Worm (Caenorhabditis elegans) whole organism, L1 larva: ENCODE results near the gene C05C12.6.
"Not testable (repeated sequence)": the region's sequence is repeated elsewhere in the genome, so short reads cannot be mapped to it uniquely, and the experiment has no call there.

Experiments
- C04F5.9 ChIP-seq: sonication (generic microtip); optimal IDR thresholded peaks from 2 replicates; lab custom pipeline; 2016; ENCODE audit warnings: missing genetic modification characterization, missing compliant biosample characterization
- F16B12.6 ChIP-seq: fragments of 150-350 bp; optimal IDR thresholded peaks from 2 replicates; lab custom pipeline; 2014; ENCODE audit warnings: missing biosample characterization, missing genetic modification characterization
- aly-2 ChIP-seq: fragments of 150-350 bp; optimal IDR thresholded peaks from 2 replicates; lab custom pipeline; 2014; ENCODE audit warnings: missing biosample characterization, missing genetic modification characterization
- ceh-63 ChIP-seq: fragments of 200-800 bp; sonication (Bioruptor generic); optimal IDR thresholded peaks from 2 replicates; lab custom pipeline; 2018; ENCODE audit warnings: mild to moderate bottlenecking, missing genetic modification characterization, missing compliant biosample characterization
- ceh-90 ChIP-seq: sonication (generic microtip); optimal IDR thresholded peaks from 2 replicates; lab custom pipeline; 2016; ENCODE audit warnings: missing genetic modification characterization, missing compliant biosample characterization
- dpl-1 ChIP-seq, 3 experiments: fragments of 150-350 bp in 2 of 3; sonication (generic microtip) in 1 of 3; optimal IDR thresholded peaks; 2 replicates each; lab custom pipeline; 2014 to 2017; ENCODE audit warnings: missing biosample characterization in 3 of 3, missing genetic modification characterization in 3 of 3, missing genetic modification reagents in 3 of 3
- dsc-1 ChIP-seq: sonication (generic microtip); optimal IDR thresholded peaks from 2 replicates; lab custom pipeline; 2016; ENCODE audit warnings: mild to moderate bottlenecking, missing genetic modification characterization, missing compliant biosample characterization
- efl-1 ChIP-seq, 4 experiments: fragments of 150-350 bp; optimal IDR thresholded peaks in 3 of 4; peaks in 1 of 4; 1 replicate in 1 of 4; 2 replicates in 3 of 4; lab custom pipeline; 2014; ENCODE audit warnings: missing biosample characterization in 2 of 4, missing genetic modification characterization in 2 of 4, missing genetic modification reagents in 2 of 4
- efl-3 ChIP-seq: fragments of 200-800 bp; sonication (Bioruptor generic); optimal IDR thresholded peaks from 2 replicates; lab custom pipeline; 2018; ENCODE audit warnings: mild to moderate bottlenecking, missing genetic modification characterization, missing compliant biosample characterization
- fkh-4 ChIP-seq: sonication (generic microtip); optimal IDR thresholded peaks from 2 replicates; lab custom pipeline; 2016; ENCODE audit warnings: missing compliant biosample characterization, missing genetic modification characterization, borderline replicate concordance
- fkh-8 ChIP-seq: sonication (generic microtip); optimal IDR thresholded peaks from 2 replicates; lab custom pipeline; 2016; ENCODE audit warnings: mild to moderate bottlenecking, missing genetic modification characterization, missing compliant biosample characterization
- hlh-4 ChIP-seq: sonication (generic microtip); optimal IDR thresholded peaks from 2 replicates; lab custom pipeline; 2016; ENCODE audit warnings: mild to moderate bottlenecking, missing genetic modification characterization, missing compliant biosample characterization
- irx-1 ChIP-seq: sonication (generic microtip); optimal IDR thresholded peaks from 2 replicates; lab custom pipeline; 2016; ENCODE audit warnings: missing genetic modification characterization, missing compliant biosample characterization
- lsy-2 ChIP-seq, 2 experiments: fragments of 150-350 bp; optimal IDR thresholded peaks; 2 replicates each; lab custom pipeline; 2014; ENCODE audit warnings: missing biosample characterization in 2 of 2, missing genetic modification characterization in 2 of 2
- mdl-1 ChIP-seq, 2 experiments: fragments of 150-350 bp; optimal IDR thresholded peaks; 2 replicates each; lab custom pipeline; 2014 to 2017; ENCODE audit warnings: missing biosample characterization in 2 of 2, missing genetic modification characterization in 2 of 2, inconsistent platforms in 1 of 2
- mef-2 ChIP-seq: fragments of 150-350 bp; optimal IDR thresholded peaks from 2 replicates; lab custom pipeline; 2014; ENCODE audit warnings: missing biosample characterization, missing genetic modification characterization
- mep-1 ChIP-seq: fragments of 150-350 bp; optimal IDR thresholded peaks from 2 replicates; lab custom pipeline; 2014; ENCODE audit warnings: missing biosample characterization, missing genetic modification characterization
- nhr-12 ChIP-seq: sonication (generic microtip); optimal IDR thresholded peaks from 2 replicates; lab custom pipeline; 2017; ENCODE audit warnings: missing biosample characterization, missing genetic modification characterization
- nhr-19 ChIP-seq: fragments of 200-800 bp; sonication (Bioruptor generic); conservative IDR thresholded peaks from 2 replicates; pipeline ENCODE4 v1.3.6; 2022; ENCODE audit warnings: missing genetic modification characterization, missing compliant biosample characterization
- nhr-20 ChIP-seq: sonication (generic microtip); optimal IDR thresholded peaks from 2 replicates; lab custom pipeline; 2016; ENCODE audit warnings: mild to moderate bottlenecking, missing genetic modification characterization, missing compliant biosample characterization
- nhr-47 ChIP-seq: sonication (generic microtip); optimal IDR thresholded peaks from 2 replicates; lab custom pipeline; 2016; ENCODE audit warnings: mild to moderate bottlenecking, missing genetic modification characterization, moderate library complexity, missing compliant biosample characterization
- nhr-71 ChIP-seq: sonication (generic microtip); optimal IDR thresholded peaks from 2 replicates; lab custom pipeline; 2016; ENCODE audit warnings: mild to moderate bottlenecking, missing genetic modification characterization, moderate library complexity, missing compliant biosample characterization
- nhr-77 ChIP-seq: fragments of 150-350 bp; optimal IDR thresholded peaks from 2 replicates; lab custom pipeline; 2014; ENCODE audit warnings: missing biosample characterization, missing genetic modification characterization
- pqm-1 ChIP-seq: sonication (generic microtip); optimal IDR thresholded peaks from 3 replicates; lab custom pipeline; 2017; ENCODE audit warnings: missing biosample characterization, missing genetic modification characterization
- skn-1 ChIP-seq: fragments of 150-350 bp; optimal IDR thresholded peaks from 2 replicates; lab custom pipeline; 2014; ENCODE audit warnings: missing biosample characterization, missing genetic modification characterization
- sox-4 ChIP-seq: sonication (generic microtip); optimal IDR thresholded peaks from 2 replicates; lab custom pipeline; 2016; ENCODE audit warnings: missing genetic modification characterization, missing compliant biosample characterization
- sptf-1 ChIP-seq: fragments of 150-350 bp; optimal IDR thresholded peaks from 2 replicates; lab custom pipeline; 2014; ENCODE audit warnings: missing biosample characterization, missing genetic modification characterization
- tbx-2 ChIP-seq: sonication (generic microtip); optimal IDR thresholded peaks from 2 replicates; lab custom pipeline; 2016; ENCODE audit warnings: missing genetic modification characterization, missing compliant biosample characterization
- unc-62 ChIP-seq: fragments of 150-350 bp; optimal IDR thresholded peaks from 2 replicates; lab custom pipeline; 2014; ENCODE audit warnings: missing biosample characterization, missing genetic modification reagents, missing genetic modification characterization
- unc-86 ChIP-seq: sonication (generic microtip); optimal IDR thresholded peaks from 2 replicates; lab custom pipeline; 2016; ENCODE audit warnings: missing genetic modification characterization, missing compliant biosample characterization
- unc-98 ChIP-seq: fragments of 200-800 bp; sonication (Bioruptor generic); IDR thresholded peaks from 2 replicates; pipeline ENCODE4 v1.3.6; 2022; ENCODE audit warnings: missing genetic modification characterization, missing compliant biosample characterization

C05C12.6 gene

DNA sequence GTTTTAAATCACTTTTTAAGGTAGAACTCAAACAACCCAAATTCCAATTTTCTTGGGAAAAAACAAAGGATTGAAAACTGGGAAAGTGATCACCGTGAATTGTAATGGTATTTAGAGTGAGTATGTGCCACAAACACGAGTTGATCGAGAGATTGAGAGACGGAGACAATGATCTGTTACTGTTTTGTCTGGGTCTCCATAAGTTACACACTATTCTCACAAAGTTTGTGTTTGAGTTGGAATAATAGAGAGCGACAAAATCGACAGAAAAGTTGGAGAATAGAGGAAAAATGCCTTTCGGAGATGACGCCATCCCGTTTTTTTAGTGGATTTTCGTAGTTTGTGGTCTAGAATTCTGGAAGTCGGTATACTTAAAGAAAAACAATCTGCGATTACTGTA is 30.0 kb upstream of the C05C12.6 start, which contains the start of gene nhr-7:
Gene nhr-7, minus strand, starts transcription at position 101 of the 400 bp plus-strand sequence.
- TF ChIP-seq nhr-77 (tag; lab: Kevin White, UChicago) (peak; percentile 28), lsy-2 (tag; optimal IDR thresholded peaks at IDR 0.05; lab: Kevin White, UChicago) (no peak), nhr-19 (GFP tag; lab: Robert Waterston, UW) (no peak), unc-62 (GFP tag; lab: Kevin White, UChicago) (no peak), sptf-1 (no peak), mef-2 (tag; lab: Kevin White, UChicago) (no peak)

DNA sequence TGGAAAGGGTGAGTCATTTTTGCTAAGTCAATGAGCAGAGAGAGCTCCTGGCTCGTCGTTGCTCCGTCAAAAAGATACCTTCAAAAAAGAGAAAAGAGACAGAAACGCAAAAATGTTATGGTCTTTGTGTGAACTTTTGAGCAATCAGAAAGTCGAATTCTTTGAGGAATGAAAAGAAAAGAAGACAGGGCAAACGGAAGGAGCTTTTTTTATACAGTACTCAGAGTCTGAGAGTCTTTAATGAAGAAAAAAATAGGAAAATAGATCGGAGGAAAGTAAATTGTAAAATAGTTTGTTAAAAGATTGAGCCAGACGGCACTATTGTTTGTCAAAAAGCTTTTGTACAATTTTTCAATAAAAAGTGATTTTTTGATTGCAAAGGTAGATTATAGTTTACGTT is 28.2 kb upstream of the C05C12.6 start:
- TF ChIP-seq lsy-2 (tag; optimal IDR thresholded peaks at IDR 0.05; lab: Kevin White, UChicago) (peak in 1 of 2 experiments; percentile 21), efl-1 (optimal IDR thresholded peaks at IDR 0.05; lab: Kevin White, UChicago) (no peak), efl-1 (GFP tag; optimal IDR thresholded peaks at IDR 0.05 in 1 of 2; lab: Kevin White, UChicago) (peak in 1 of 2 experiments; percentile 62), tbx-2 (tag; lab: Kevin White, UChicago) (peak; percentile 30), nhr-77 (tag; lab: Kevin White, UChicago) (peak; percentile 66), nhr-71 (peak; percentile 2), ceh-90 (tag; lab: Kevin White, UChicago) (no peak), hlh-4 (tag; lab: Kevin White, UChicago) (no peak), nhr-20 (tag; lab: Kevin White, UChicago) (peak; percentile 12)

DNA sequence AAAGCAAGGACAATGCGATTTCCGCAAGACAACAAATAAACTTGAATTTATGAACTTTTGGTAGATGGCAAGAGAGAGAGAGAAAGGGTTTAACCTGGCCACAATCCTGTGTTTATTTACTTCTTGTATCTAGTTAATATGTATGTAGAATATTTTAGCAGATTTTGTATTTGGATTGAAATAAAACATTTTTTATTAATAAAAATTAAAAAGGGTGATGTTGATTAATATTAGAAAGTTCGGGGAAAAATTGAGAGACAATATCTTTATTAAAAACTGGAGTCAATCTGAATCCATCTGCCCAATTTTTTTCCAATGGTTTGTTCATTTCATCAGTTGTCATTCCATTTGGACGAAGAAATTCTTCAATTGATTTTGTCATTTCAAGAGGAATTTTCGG is 24.8 kb upstream of the C05C12.6 start, which contains the start of gene col-127:
Gene col-127, minus strand, starts transcription at position 101 of the 400 bp plus-strand sequence.
- TF ChIP-seq nhr-12 (no peak), sox-4 (no peak), efl-1 (optimal IDR thresholded peaks at IDR 0.05; lab: Kevin White, UChicago) (no peak), efl-1 (GFP tag; optimal IDR thresholded peaks at IDR 0.05 in 1 of 2; lab: Kevin White, UChicago) (no peak), unc-98 (GFP tag; lab: Robert Waterston, UW) (no peak), pqm-1 (tag; lab: Kevin White, UChicago) (no peak), nhr-47 (tag; lab: Kevin White, UChicago) (no peak), aly-2 (no peak), mep-1 (no peak), F16B12.6 (tag; lab: Kevin White, UChicago) (no peak)
- TF ChIP-seq, all 84 proteins: peak for 0

DNA sequence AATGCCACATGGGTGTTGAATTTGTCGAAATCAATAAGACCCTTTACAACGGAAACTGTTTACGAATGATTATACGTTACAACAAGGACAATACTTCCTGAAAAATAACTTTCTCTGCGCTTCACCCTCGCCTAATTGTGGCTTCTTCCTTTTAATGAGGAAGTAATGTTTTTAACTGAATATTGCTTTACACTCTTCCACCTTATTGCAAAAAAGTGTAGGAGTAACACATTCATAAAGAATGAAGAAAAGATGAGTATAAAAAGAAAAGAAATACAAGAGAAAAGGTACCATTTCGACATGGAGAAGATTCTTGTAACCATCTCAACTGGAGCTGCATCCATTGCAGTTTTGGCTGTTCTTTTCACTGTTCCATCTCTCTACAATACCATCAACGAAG is 21.8 kb upstream of the C05C12.6 start, which contains the start of gene col-126:
Gene col-126, plus strand, starts transcription at position 301 of the 400 bp plus-strand sequence.
- not testable (repeated sequence) for TF ChIP-seq sox-4; mdl-1 (tag; optimal IDR thresholded peaks at IDR 0.05; lab: Kevin White, UChicago); skn-1

DNA sequence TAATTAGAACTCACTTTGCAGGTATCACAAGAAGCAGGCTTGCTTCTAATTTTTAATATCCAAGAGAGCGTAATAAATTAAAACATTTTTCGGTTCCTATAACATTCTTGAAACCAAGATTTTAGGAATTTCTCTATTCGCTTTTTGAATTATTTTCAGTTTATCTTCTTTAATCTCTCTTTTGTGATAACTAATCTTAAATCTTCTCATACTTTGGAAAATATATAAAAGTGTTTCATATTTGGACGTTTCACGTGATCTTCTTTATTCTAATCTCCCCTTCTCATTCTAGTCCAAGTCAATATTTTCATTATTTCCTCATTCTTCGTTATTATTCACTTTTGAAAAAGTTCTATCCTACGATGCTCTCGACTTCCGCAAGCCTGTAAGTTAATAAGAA is 20.3 kb upstream of the C05C12.6 start, which contains the start of gene F54D1.1:
Gene F54D1.1, plus strand, starts transcription at position 301 of the 400 bp plus-strand sequence.
- TF ChIP-seq mdl-1 (tag; optimal IDR thresholded peaks at IDR 0.05; lab: Kevin White, UChicago) = no peak
- TF ChIP-seq dpl-1 (GFP tag; optimal IDR thresholded peaks at IDR 0.05; lab: Kevin White, UChicago) = no peak
- TF ChIP-seq fkh-4 = no peak
- TF ChIP-seq irx-1 (tag; lab: Kevin White, UChicago) = no peak
- TF ChIP-seq nhr-77 (tag; lab: Kevin White, UChicago) = no peak
- TF ChIP-seq efl-3 (GFP tag; lab: Kevin White, UChicago) = no peak
- TF ChIP-seq sptf-1 = no peak
- TF ChIP-seq dsc-1 = peak; percentile 70
- no peak for TF ChIP-seq C04F5.9 (tag; lab: Kevin White, UChicago)
- TF ChIP-seq pqm-1 (tag; lab: Kevin White, UChicago) = no peak
- no peak for TF ChIP-seq unc-62 (GFP tag; lab: Kevin White, UChicago)
- TF ChIP-seq unc-86 = no peak
- TF ChIP-seq fkh-8 = peak; percentile 28
- TF ChIP-seq ceh-63 = no peak
- no peak for TF ChIP-seq ceh-90 (tag; lab: Kevin White, UChicago)
- TF ChIP-seq, all 84 proteins: peak for 2
